Worm (Caenorhabditis elegans) whole organism, L2 larva: ENCODE results near the gene D1086.12.
"Not testable (repeated sequence)": the region's sequence is repeated elsewhere in the genome, so short reads cannot be mapped to it uniquely, and the experiment has no call there.

Experiments
- C34F6.9 ChIP-seq: fragments of 150-350 bp; optimal IDR thresholded peaks from 2 replicates; lab custom pipeline; 2014; ENCODE audit warnings: missing biosample characterization, missing genetic modification characterization
- F13H6.1 ChIP-seq: sonication (generic microtip); optimal IDR thresholded peaks from 2 replicates; lab custom pipeline; 2016; ENCODE audit warnings: missing genetic modification characterization, missing compliant biosample characterization
- R02D3.7 ChIP-seq: fragments of 150-350 bp; optimal IDR thresholded peaks from 2 replicates; lab custom pipeline; 2014; ENCODE audit warnings: missing biosample characterization, missing genetic modification characterization
- Y55F3AM.14 ChIP-seq: fragments of 200-800 bp; sonication (Bioruptor generic); optimal IDR thresholded peaks from 2 replicates; lab custom pipeline; 2018; ENCODE audit warnings: mild to moderate bottlenecking, missing genetic modification characterization, missing compliant biosample characterization
- ZK546.5 ChIP-seq: sonication (generic microtip); optimal IDR thresholded peaks from 2 replicates; lab custom pipeline; 2017; ENCODE audit warnings: missing biosample characterization, missing genetic modification characterization
- aly-2 ChIP-seq: fragments of 150-350 bp; optimal IDR thresholded peaks from 2 replicates; lab custom pipeline; 2014; ENCODE audit warnings: missing biosample characterization, missing genetic modification characterization
- ama-1 ChIP-seq: fragments of 150-350 bp; optimal IDR thresholded peaks from 2 replicates; lab custom pipeline; 2018; ENCODE audit warnings: inconsistent platforms
- blmp-1 ChIP-seq: sonication (generic microtip); optimal IDR thresholded peaks from 2 replicates; lab custom pipeline; 2017; ENCODE audit warnings: missing genetic modification characterization, mild to moderate bottlenecking, missing compliant biosample characterization, antibody characterized with exemption, moderate library complexity; ENCODE audit not compliant: insufficient read depth
- ceh-16 ChIP-seq: fragments of 150-350 bp; optimal IDR thresholded peaks from 2 replicates; lab custom pipeline; 2014; ENCODE audit warnings: missing biosample characterization, missing genetic modification characterization
- ceh-82 ChIP-seq: fragments of 150-350 bp; optimal IDR thresholded peaks from 2 replicates; lab custom pipeline; 2014; ENCODE audit warnings: missing biosample characterization, missing genetic modification characterization
- crh-2 ChIP-seq: sonication (generic microtip); optimal IDR thresholded peaks from 2 replicates; lab custom pipeline; 2017; ENCODE audit warnings: missing biosample characterization, missing genetic modification characterization
- dmd-4 ChIP-seq: sonication (generic microtip); optimal IDR thresholded peaks from 2 replicates; lab custom pipeline; 2017; ENCODE audit warnings: missing biosample characterization, missing genetic modification characterization
- egl-27 ChIP-seq: sonication (generic microtip); optimal IDR thresholded peaks from 3 replicates; lab custom pipeline; 2017; ENCODE audit warnings: missing biosample characterization, missing genetic modification reagents, missing genetic modification characterization
- fos-1 ChIP-seq: fragments of 150-350 bp; optimal IDR thresholded peaks from 2 replicates; lab custom pipeline; 2014; ENCODE audit warnings: missing biosample characterization, missing genetic modification characterization
- gmeb-1 ChIP-seq: fragments of 150-350 bp; optimal IDR thresholded peaks from 2 replicates; lab custom pipeline; 2014; ENCODE audit warnings: missing biosample characterization, missing genetic modification characterization
- lin-11 ChIP-seq: fragments of 150-350 bp; sonication (generic microtip); optimal IDR thresholded peaks from 2 replicates; lab custom pipeline; 2014; ENCODE audit warnings: missing biosample characterization, missing genetic modification characterization, inconsistent platforms, mixed read lengths
- lin-13 ChIP-seq: fragments of 150-350 bp; optimal IDR thresholded peaks from 2 replicates; lab custom pipeline; 2014; ENCODE audit warnings: missing biosample characterization, missing genetic modification reagents, missing genetic modification characterization
- lin-39 ChIP-seq: fragments of 150-350 bp; optimal IDR thresholded peaks from 2 replicates; lab custom pipeline; 2014; ENCODE audit warnings: missing biosample characterization, missing genetic modification reagents, missing genetic modification characterization
- lsy-2 ChIP-seq, 2 experiments: fragments of 150-350 bp in 1 of 2; sonication (generic microtip) in 1 of 2; optimal IDR thresholded peaks; 2 replicates each; lab custom pipeline; 2014 to 2017; ENCODE audit warnings: missing biosample characterization in 2 of 2, missing genetic modification characterization in 2 of 2
- mab-5 ChIP-seq: fragments of 150-350 bp; optimal IDR thresholded peaks from 2 replicates; lab custom pipeline; 2014; ENCODE audit warnings: missing biosample characterization, missing genetic modification characterization
- mdl-1 ChIP-seq, 2 experiments: fragments of 150-350 bp in 1 of 2; sonication (generic microtip) in 1 of 2; optimal IDR thresholded peaks; 2 replicates each; lab custom pipeline; 2017; ENCODE audit warnings: missing biosample characterization in 2 of 2, missing genetic modification characterization in 2 of 2
- nhr-10 ChIP-seq: sonication (generic microtip); optimal IDR thresholded peaks from 2 replicates; lab custom pipeline; 2017; ENCODE audit warnings: missing biosample characterization, missing genetic modification characterization
- nhr-11 ChIP-seq: fragments of 150-350 bp; optimal IDR thresholded peaks from 2 replicates; lab custom pipeline; 2014; ENCODE audit warnings: missing biosample characterization, missing genetic modification characterization
- nhr-129 ChIP-seq: fragments of 150-350 bp; optimal IDR thresholded peaks from 2 replicates; lab custom pipeline; 2014; ENCODE audit warnings: missing biosample characterization, missing genetic modification characterization
- nhr-21 ChIP-seq: fragments of 150-350 bp; optimal IDR thresholded peaks from 2 replicates; lab custom pipeline; 2014; ENCODE audit warnings: missing biosample characterization, missing genetic modification characterization
- nhr-23 ChIP-seq: fragments of 150-350 bp; optimal IDR thresholded peaks from 2 replicates; lab custom pipeline; 2014; ENCODE audit warnings: missing biosample characterization, missing genetic modification reagents, missing genetic modification characterization
- nhr-237 ChIP-seq: fragments of 150-350 bp; optimal IDR thresholded peaks from 2 replicates; lab custom pipeline; 2014; ENCODE audit warnings: missing biosample characterization, missing genetic modification characterization
- nhr-25 ChIP-seq: fragments of 150-350 bp; sonication (generic microtip); optimal IDR thresholded peaks from 3 replicates; lab custom pipeline; 2014; ENCODE audit warnings: missing biosample characterization, missing genetic modification characterization
- nhr-77 ChIP-seq: fragments of 150-350 bp; optimal IDR thresholded peaks from 2 replicates; lab custom pipeline; 2014; ENCODE audit warnings: missing biosample characterization, missing genetic modification characterization
- sem-4 ChIP-seq: fragments of 150-350 bp; optimal IDR thresholded peaks from 2 replicates; lab custom pipeline; 2014; ENCODE audit warnings: missing biosample characterization, missing genetic modification reagents, missing genetic modification characterization
- skn-1 ChIP-seq: sonication (generic microtip); optimal IDR thresholded peaks from 2 replicates; lab custom pipeline; 2017; ENCODE audit warnings: missing biosample characterization, missing genetic modification characterization
- sma-3 ChIP-seq: sonication (generic microtip); optimal IDR thresholded peaks from 2 replicates; lab custom pipeline; 2016; ENCODE audit warnings: missing genetic modification reagents, missing genetic modification characterization, missing compliant biosample characterization
- sma-9 ChIP-seq, 2 experiments: fragments of 150-350 bp in 1 of 2; sonication (generic microtip) in 1 of 2; optimal IDR thresholded peaks; 2 replicates each; lab custom pipeline; 2014 to 2016; ENCODE audit warnings: missing genetic modification characterization in 2 of 2, mild to moderate bottlenecking in 1 of 2, missing biosample characterization in 1 of 2, missing compliant biosample characterization in 1 of 2, missing genetic modification reagents in 1 of 2, moderate library complexity in 1 of 2
- snpc-4 ChIP-seq: fragments of 150-350 bp; optimal IDR thresholded peaks from 2 replicates; lab custom pipeline; 2014; ENCODE audit warnings: missing biosample characterization, missing genetic modification characterization
- unc-55 ChIP-seq: fragments of 150-350 bp; sonication (generic microtip); optimal IDR thresholded peaks from 3 replicates; lab custom pipeline; 2014; ENCODE audit warnings: missing biosample characterization, missing genetic modification reagents, missing genetic modification characterization
- unc-62 ChIP-seq: fragments of 150-350 bp; optimal IDR thresholded peaks from 2 replicates; lab custom pipeline; 2014; ENCODE audit warnings: missing biosample characterization, missing genetic modification reagents, missing genetic modification characterization
- zag-1 ChIP-seq: fragments of 150-350 bp; optimal IDR thresholded peaks from 2 replicates; lab custom pipeline; 2014; ENCODE audit warnings: missing biosample characterization, missing genetic modification characterization
- ztf-4 ChIP-seq: fragments of 150-350 bp; optimal IDR thresholded peaks from 2 replicates; lab custom pipeline; 2014; ENCODE audit warnings: missing biosample characterization, missing genetic modification characterization

D1086.12 gene

ce11 chrV:14100886-14101285 lies at the start of gene D1086.12:
Gene D1086.12 (plus strand): TSS chrV:14101186.
- TF ChIP-seq fos-1 (tag; lab: Kevin White, UChicago): no peak
- no peak for TF ChIP-seq C34F6.9 (tag; lab: Kevin White, UChicago)
- TF ChIP-seq nhr-21 (tag; lab: Kevin White, UChicago): no peak
- TF ChIP-seq lin-13: no peak
- TF ChIP-seq Y55F3AM.14: no peak
- no peak for TF ChIP-seq mdl-1 (tag; optimal IDR thresholded peaks at IDR 0.05; lab: Kevin White, UChicago)

ce11 chrV:14055097-14055496 lies 45.9 kb upstream of the D1086.12 start:
- TF ChIP-seq lsy-2 (tag; optimal IDR thresholded peaks at IDR 0.05; lab: Kevin White, UChicago): peak; percentile 82 to 93
- TF ChIP-seq ceh-82: peak; percentile 67
- peak; percentile 39 for TF ChIP-seq nhr-10 (tag; lab: Kevin White, UChicago)
- peak; percentile 48 for TF ChIP-seq R02D3.7
- TF ChIP-seq nhr-25 (tag; lab: Kevin White, UChicago): peak; percentile 90
- peak; percentile 89 for TF ChIP-seq ceh-16
- peak; percentile 33 for TF ChIP-seq nhr-237 (tag; lab: Kevin White, UChicago)
- TF ChIP-seq F13H6.1: peak; percentile 96
- peak; percentile 94 for TF ChIP-seq lin-11 (tag; lab: Kevin White, UChicago)
- TF ChIP-seq Y55F3AM.14: peak; percentile 86
- TF ChIP-seq nhr-21 (tag; lab: Kevin White, UChicago): peak; percentile 97
- peak; percentile 84 for TF ChIP-seq ztf-4 (tag; lab: Kevin White, UChicago)
- peak; percentile 91 for TF ChIP-seq C34F6.9 (tag; lab: Kevin White, UChicago)
- peak; percentile 78 for TF ChIP-seq unc-55 (GFP tag; lab: Kevin White, UChicago)
- TF ChIP-seq nhr-129 (tag; lab: Kevin White, UChicago): peak; percentile 68
- peak; percentile 13 for TF ChIP-seq skn-1 (tag; lab: Kevin White, UChicago)
- peak; percentile 87 for TF ChIP-seq lin-13
- peak; percentile 88 for TF ChIP-seq gmeb-1
- peak; percentile 93 for TF ChIP-seq crh-2 (tag; lab: Kevin White, UChicago)
- peak; percentile 67 for TF ChIP-seq mab-5
- peak; percentile 35 for TF ChIP-seq ZK546.5
- peak; percentile 80 for TF ChIP-seq blmp-1 (tag; lab: Kevin White, UChicago)
- peak; percentile 68 for TF ChIP-seq snpc-4
- peak; percentile 58 to 68 for TF ChIP-seq mdl-1 (tag; optimal IDR thresholded peaks at IDR 0.05; lab: Kevin White, UChicago)
- TF ChIP-seq zag-1 (tag; lab: Kevin White, UChicago): peak; percentile 69
- peak; percentile 7 for TF ChIP-seq nhr-77
- TF ChIP-seq sma-3 (GFP tag; lab: Kevin White, UChicago): peak; percentile 98
- TF ChIP-seq egl-27 (tag; lab: Kevin White, UChicago): peak; percentile 76
- peak; percentile 60 for TF ChIP-seq dmd-4 (tag; lab: Kevin White, UChicago)
- peak; percentile 93 for TF ChIP-seq sem-4
- TF ChIP-seq sma-9 (GFP tag; optimal IDR thresholded peaks at IDR 0.05; lab: Kevin White, UChicago): peak; percentile 99
- TF ChIP-seq sma-9 (tag; optimal IDR thresholded peaks at IDR 0.05; lab: Kevin White, UChicago): not testable (repeated sequence)
- peak; percentile 83 for TF ChIP-seq fos-1 (tag; lab: Kevin White, UChicago)
- peak; percentile 55 for TF ChIP-seq unc-62 (GFP tag; lab: Kevin White, UChicago)
- TF ChIP-seq, all 48 proteins: peak for 33; not testable (repeated sequence) for 15

- TF ChIP-seq nhr-237 (tag; lab: Kevin White, UChicago) (no peak), egl-27 (tag; lab: Kevin White, UChicago) (no peak), sma-3 (GFP tag; lab: Kevin White, UChicago) (no peak), lin-39 (tag; lab: Kevin White, UChicago) (no peak), snpc-4 (no peak)
- TF ChIP-seq, all 48 proteins: peak for 0
Measured at ce11 chrV:14057540-14057939, 43.4 kb upstream of the D1086.12 start, which contains the start of gene F58D12.3. Gene F58D12.3 (plus strand): TSS chrV:14057840.

ce11 chrV:14063980-14064379 lies 37.0 kb upstream of the D1086.12 start:
- TF ChIP-seq blmp-1 (tag; lab: Kevin White, UChicago): no peak
- no peak for TF ChIP-seq unc-55 (GFP tag; lab: Kevin White, UChicago)
- no peak for TF ChIP-seq lin-11 (tag; lab: Kevin White, UChicago)
- TF ChIP-seq skn-1 (tag; lab: Kevin White, UChicago): no peak
- no peak for TF ChIP-seq gmeb-1
- TF ChIP-seq aly-2 (tag; lab: Kevin White, UChicago): no peak
- TF ChIP-seq mdl-1 (tag; optimal IDR thresholded peaks at IDR 0.05; lab: Kevin White, UChicago): no peak
- no peak for TF ChIP-seq crh-2 (tag; lab: Kevin White, UChicago)
- no peak for TF ChIP-seq ama-1 (lab: Kevin White, UChicago)
- TF ChIP-seq nhr-77: no peak
- no peak for TF ChIP-seq sma-9 (GFP tag; optimal IDR thresholded peaks at IDR 0.05; lab: Kevin White, UChicago)
- TF ChIP-seq sma-9 (tag; optimal IDR thresholded peaks at IDR 0.05; lab: Kevin White, UChicago): no peak
- no peak for TF ChIP-seq C34F6.9 (tag; lab: Kevin White, UChicago)
- TF ChIP-seq F13H6.1: no peak
- no peak for TF ChIP-seq nhr-237 (tag; lab: Kevin White, UChicago)
- no peak for TF ChIP-seq nhr-23 (tag; lab: Kevin White, UChicago)
- no peak for TF ChIP-seq nhr-11 (tag; lab: Kevin White, UChicago)
